Fruit fly (Drosophila melanogaster): ENCODE measurements around the gene CG10680.

- TF ChIP-seq Blimp-1 (GFP tag; optimal IDR thresholded peaks at IDR 0.05) (no peak), CG31627 (GFP tag; optimal IDR thresholded peaks at IDR 0.05) (no peak), vri (GFP tag; optimal IDR thresholded peaks at IDR 0.05) (no peak), CG4318 (GFP tag; optimal IDR thresholded peaks at IDR 0.05) (peak; percentile 41), fd85E (GFP tag; optimal IDR thresholded peaks at IDR 0.05) (no peak), CG6854 (GFP tag; optimal IDR thresholded peaks at IDR 0.05) (no peak), Sox102F (GFP tag; optimal IDR thresholded peaks at IDR 0.05) (no peak), spab (GFP tag; optimal IDR thresholded peaks at IDR 0.05) (no peak), achi (GFP tag; optimal IDR thresholded peaks at IDR 0.05) (peak; percentile 30)
Observed at dm6 chr2L:19989658-19990362, 25.9 kb downstream of the CG10680 start.
